Worm (Caenorhabditis elegans) whole organism, mixed stage, embryonic: ENCODE measurements around the gene F42A9.11.

Source experiments
- bed-3 ChIP-seq: fragments of 200-800 bp; sonication (Bioruptor generic); optimal IDR thresholded peaks from 3 replicates; lab custom pipeline; 2018; ENCODE audit warnings: mild to moderate bottlenecking, missing genetic modification characterization, moderate library complexity, missing compliant biosample characterization
- blmp-1 ChIP-seq: fragments of 150-350 bp; optimal IDR thresholded peaks from 2 replicates; lab custom pipeline; 2014; ENCODE audit warnings: missing biosample characterization, missing genetic modification characterization
- ceh-39 ChIP-seq: fragments of 150-350 bp; optimal IDR thresholded peaks from 2 replicates; lab custom pipeline; 2014; ENCODE audit warnings: missing biosample characterization, missing genetic modification characterization
- ceh-43 ChIP-seq: fragments of 200-800 bp; sonication (Bioruptor generic); optimal IDR thresholded peaks from 2 replicates; lab custom pipeline; 2018; ENCODE audit warnings: mild to moderate bottlenecking, missing genetic modification characterization, moderate library complexity, missing compliant biosample characterization
- ceh-83 ChIP-seq: fragments of 200-800 bp; sonication (Bioruptor generic); optimal IDR thresholded peaks from 2 replicates; lab custom pipeline; 2018; ENCODE audit warnings: mild to moderate bottlenecking, missing genetic modification characterization, missing compliant biosample characterization
- drap-1 ChIP-seq: fragments of 200-800 bp; sonication (Bioruptor generic); optimal IDR thresholded peaks from 3 replicates; lab custom pipeline; 2018; ENCODE audit warnings: mild to moderate bottlenecking, missing genetic modification characterization, missing compliant biosample characterization
- elt-1 ChIP-seq: sonication (generic microtip); optimal IDR thresholded peaks from 2 replicates; lab custom pipeline; 2017; ENCODE audit warnings: missing genetic modification characterization, mild to moderate bottlenecking, missing compliant biosample characterization, antibody characterized with exemption, moderate library complexity, borderline replicate concordance; ENCODE audit not compliant: insufficient read depth
- elt-3 ChIP-seq: fragments of 150-350 bp; optimal IDR thresholded peaks from 2 replicates; lab custom pipeline; 2014; ENCODE audit warnings: missing biosample characterization, missing genetic modification characterization
- flh-1 ChIP-seq: fragments of 200-800 bp; sonication (Bioruptor generic); optimal IDR thresholded peaks from 2 replicates; lab custom pipeline; 2018; ENCODE audit warnings: mild to moderate bottlenecking, missing genetic modification characterization, moderate library complexity, missing compliant biosample characterization
- ham-2 ChIP-seq: fragments of 200-800 bp; sonication (Bioruptor generic); optimal IDR thresholded peaks from 2 replicates; lab custom pipeline; 2018; ENCODE audit warnings: mild to moderate bottlenecking, missing genetic modification characterization, missing compliant biosample characterization
- hlh-1 ChIP-seq: fragments of 150-350 bp; optimal IDR thresholded peaks from 2 replicates; lab custom pipeline; 2014; ENCODE audit warnings: missing biosample characterization, missing genetic modification reagents, missing genetic modification characterization
- lin-13 ChIP-seq: fragments of 150-350 bp; optimal IDR thresholded peaks from 2 replicates; lab custom pipeline; 2014; ENCODE audit warnings: missing biosample characterization, missing genetic modification characterization
- lin-32 ChIP-seq: fragments of 200-800 bp; sonication (Bioruptor generic); optimal IDR thresholded peaks from 2 replicates; lab custom pipeline; 2018; ENCODE audit warnings: mild to moderate bottlenecking, missing genetic modification characterization, missing compliant biosample characterization
- lsy-2 ChIP-seq: fragments of 150-350 bp; optimal IDR thresholded peaks from 2 replicates; lab custom pipeline; 2014; ENCODE audit warnings: missing biosample characterization, missing genetic modification characterization
- mab-5 ChIP-seq: fragments of 150-350 bp; optimal IDR thresholded peaks from 2 replicates; lab custom pipeline; 2014; ENCODE audit warnings: missing biosample characterization, missing genetic modification characterization
- mep-1 ChIP-seq: fragments of 150-350 bp; optimal IDR thresholded peaks from 2 replicates; lab custom pipeline; 2017; ENCODE audit warnings: missing biosample characterization, missing genetic modification reagents, missing genetic modification characterization, inconsistent platforms
- mls-2 ChIP-seq: sonication (generic microtip); optimal IDR thresholded peaks from 2 replicates; lab custom pipeline; 2016; ENCODE audit warnings: mild to moderate bottlenecking, missing genetic modification characterization, moderate library complexity, missing compliant biosample characterization
- nhr-2 ChIP-seq: fragments of 150-350 bp; optimal IDR thresholded peaks from 2 replicates; lab custom pipeline; 2014; ENCODE audit warnings: missing biosample characterization, missing genetic modification characterization
- nhr-237 ChIP-seq: fragments of 150-350 bp; optimal IDR thresholded peaks from 2 replicates; lab custom pipeline; 2014; ENCODE audit warnings: missing biosample characterization, missing genetic modification characterization
- nhr-28 ChIP-seq: fragments of 150-350 bp; optimal IDR thresholded peaks from 2 replicates; lab custom pipeline; 2014; ENCODE audit warnings: missing biosample characterization, missing genetic modification characterization
- pha-4 ChIP-seq: fragments of 150-350 bp; optimal IDR thresholded peaks from 2 replicates; lab custom pipeline; 2018; ENCODE audit warnings: missing biosample characterization, missing genetic modification reagents, missing genetic modification characterization
- sem-2 ChIP-seq: fragments of 200-800 bp; sonication (Bioruptor generic); optimal IDR thresholded peaks from 2 replicates; lab custom pipeline; 2018; ENCODE audit warnings: mild to moderate bottlenecking, missing genetic modification characterization, missing compliant biosample characterization
- snpc-4 ChIP-seq: fragments of 150-350 bp; optimal IDR thresholded peaks from 2 replicates; lab custom pipeline; 2014; ENCODE audit warnings: missing biosample characterization, missing genetic modification characterization
- tbx-8 ChIP-seq: fragments of 200-800 bp; sonication (Bioruptor generic); optimal IDR thresholded peaks from 2 replicates; lab custom pipeline; 2018; ENCODE audit warnings: mild to moderate bottlenecking, missing genetic modification characterization, moderate library complexity, missing compliant biosample characterization
- unc-120 ChIP-seq: sonication (generic microtip); optimal IDR thresholded peaks from 2 replicates; lab custom pipeline; 2017; ENCODE audit warnings: missing genetic modification characterization, missing compliant biosample characterization; ENCODE audit not compliant: poor library complexity, severe bottlenecking
- unc-39 ChIP-seq: fragments of 150-350 bp; optimal IDR thresholded peaks from 2 replicates; lab custom pipeline; 2014; ENCODE audit warnings: missing biosample characterization, missing genetic modification characterization
- unc-62 ChIP-seq: fragments of 150-350 bp; optimal IDR thresholded peaks from 2 replicates; lab custom pipeline; 2014; ENCODE audit warnings: missing biosample characterization, missing genetic modification reagents, missing genetic modification characterization
- zip-8 ChIP-seq: fragments of 150-350 bp; optimal IDR thresholded peaks from 2 replicates; lab custom pipeline; 2014; ENCODE audit warnings: missing biosample characterization, missing genetic modification characterization

Gene F42A9.11

DNA sequence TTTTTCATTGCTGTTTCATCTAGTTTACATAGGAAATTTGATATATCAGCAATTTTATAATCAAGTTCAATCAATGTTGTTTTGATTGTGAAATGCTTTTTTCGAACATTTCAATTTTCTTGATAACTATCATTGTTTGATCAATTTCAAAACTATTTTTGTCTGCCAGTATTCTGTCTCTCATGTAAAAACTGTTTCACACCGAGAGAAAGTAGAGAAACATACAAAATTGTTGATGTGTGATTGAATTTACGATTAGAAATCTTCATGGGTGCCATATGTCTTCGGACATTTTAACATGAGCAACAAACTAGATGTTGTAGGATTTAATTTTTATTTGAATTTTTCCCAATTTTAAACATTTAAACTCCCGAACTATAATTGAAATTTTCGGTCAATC, 23.3 kb downstream of the F42A9.11 start, which contains the start of gene C49C8.2:
Gene C49C8.2 (plus strand): TSS at position 393 of the 400 bp plus-strand sequence.
- TF ChIP-seq lsy-2 (tag; lab: Kevin White, UChicago) (no peak), nhr-2 (tag; lab: Kevin White, UChicago) (no peak), ham-2 (GFP tag; lab: Kevin White, UChicago) (no peak), elt-3 (tag; lab: Kevin White, UChicago) (no peak), mab-5 (tag; lab: Kevin White, UChicago) (no peak), unc-120 (tag; lab: Kevin White, UChicago) (no peak)

DNA sequence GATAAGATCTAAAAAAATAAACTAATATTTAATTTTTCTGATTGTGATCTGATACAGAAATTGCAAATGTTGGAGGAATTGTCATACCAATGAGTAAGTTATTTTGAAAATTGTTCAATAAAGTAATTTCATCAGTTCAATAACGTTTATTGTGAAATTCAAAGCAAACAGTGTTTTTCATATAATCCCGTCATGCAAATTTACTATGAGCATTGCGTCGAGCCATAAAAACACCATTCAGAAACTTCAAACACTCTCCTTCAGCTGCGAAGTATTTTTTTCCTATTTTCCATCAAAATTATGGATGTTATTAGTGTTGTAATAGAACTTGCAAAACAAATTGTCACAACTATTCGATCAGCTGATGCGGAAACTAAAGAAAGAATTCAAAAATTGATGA, 24.4 kb downstream of the F42A9.11 start, which contains the start of gene C49C8.8:
Gene C49C8.8 (plus strand): TSS at position 301 of the 400 bp plus-strand sequence.
- TF ChIP-seq snpc-4 (tag; lab: Kevin White, UChicago): no peak
- no peak for TF ChIP-seq lin-13 (tag; lab: Kevin White, UChicago)
- TF ChIP-seq elt-1 (tag; lab: Kevin White, UChicago): no peak
- no peak for TF ChIP-seq nhr-28 (tag; lab: Kevin White, UChicago)
- no peak for TF ChIP-seq unc-62 (GFP tag; lab: Kevin White, UChicago)
- TF ChIP-seq mab-5 (tag; lab: Kevin White, UChicago): no peak
- no peak for TF ChIP-seq mls-2

DNA sequence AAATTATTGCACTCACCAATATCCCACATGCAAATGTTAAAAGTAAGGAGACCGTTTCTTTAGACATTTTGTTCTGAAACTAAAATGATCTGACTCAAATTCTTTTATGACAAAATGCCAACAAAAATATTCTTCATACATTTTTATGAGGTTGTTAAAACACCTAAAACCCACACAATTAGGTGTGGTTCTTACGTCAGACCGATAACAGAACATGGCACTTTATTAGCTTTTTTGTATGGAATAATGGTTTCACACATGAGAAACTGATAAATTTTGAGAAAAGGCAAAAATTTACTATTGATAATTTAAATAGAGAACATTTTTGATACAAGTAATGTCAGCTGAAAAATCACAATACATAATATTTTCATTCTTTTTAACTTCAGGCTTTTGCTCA, 26.2 kb downstream of the F42A9.11 start, which contains the start of gene C49C8.5:
Gene C49C8.5 (minus strand): TSS at position 73 of the 400 bp plus-strand sequence.
- TF ChIP-seq nhr-237 (tag; lab: Kevin White, UChicago) (no peak), flh-1 (GFP tag; lab: Kevin White, UChicago) (no peak), elt-3 (tag; lab: Kevin White, UChicago) (no peak), sem-2 (GFP tag; lab: Kevin White, UChicago) (no peak), bed-3 (no peak), mls-2 (no peak), tbx-8 (GFP tag; lab: Kevin White, UChicago) (no peak), ham-2 (GFP tag; lab: Kevin White, UChicago) (no peak), ceh-83 (no peak), ceh-43 (GFP tag; lab: Kevin White, UChicago) (no peak), snpc-4 (tag; lab: Kevin White, UChicago) (no peak), hlh-1 (tag; lab: Kevin White, UChicago) (no peak), lsy-2 (tag; lab: Kevin White, UChicago) (no peak), unc-120 (tag; lab: Kevin White, UChicago) (no peak), elt-1 (tag; lab: Kevin White, UChicago) (no peak), lin-32 (no peak), pha-4 (tag; lab: Kevin White, UChicago) (no peak), ceh-39 (no peak), unc-39 (no peak), drap-1 (GFP tag; lab: Kevin White, UChicago) (no peak)

DNA sequence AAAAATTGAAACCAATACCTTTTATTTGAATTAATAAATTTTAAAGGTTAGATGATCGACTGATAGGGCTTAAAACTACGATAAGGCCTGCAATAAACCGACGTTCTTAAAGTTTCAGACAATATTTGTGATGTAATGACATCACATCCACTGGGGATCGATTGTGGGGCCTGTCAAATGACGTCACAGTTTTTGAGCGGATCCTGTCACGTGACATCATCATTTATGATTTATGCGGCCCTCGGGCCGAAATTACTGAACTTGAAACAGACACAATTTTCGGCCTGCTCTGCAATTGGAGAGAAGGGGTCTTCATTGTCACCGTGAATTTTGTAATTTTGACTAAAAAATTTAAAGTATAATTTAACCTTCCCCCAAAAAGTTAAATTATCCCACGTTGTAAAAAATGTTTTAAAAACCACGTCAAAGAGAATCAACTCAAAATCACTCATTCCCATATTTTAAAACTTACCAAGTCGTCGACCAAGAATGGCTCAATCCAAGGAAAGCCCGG, 26.7 kb downstream of the F42A9.11 start, which contains the start of gene C49C8.1:
Gene C49C8.1 (plus strand): TSS at position 464 of the 514 bp plus-strand sequence.
- peak; percentile 92 for TF ChIP-seq zip-8 (tag; lab: Kevin White, UChicago)
- TF ChIP-seq ham-2 (GFP tag; lab: Kevin White, UChicago): no peak
- TF ChIP-seq pha-4 (tag; lab: Kevin White, UChicago): no peak
- TF ChIP-seq ceh-43 (GFP tag; lab: Kevin White, UChicago): no peak
- TF ChIP-seq hlh-1 (tag; lab: Kevin White, UChicago): no peak

DNA sequence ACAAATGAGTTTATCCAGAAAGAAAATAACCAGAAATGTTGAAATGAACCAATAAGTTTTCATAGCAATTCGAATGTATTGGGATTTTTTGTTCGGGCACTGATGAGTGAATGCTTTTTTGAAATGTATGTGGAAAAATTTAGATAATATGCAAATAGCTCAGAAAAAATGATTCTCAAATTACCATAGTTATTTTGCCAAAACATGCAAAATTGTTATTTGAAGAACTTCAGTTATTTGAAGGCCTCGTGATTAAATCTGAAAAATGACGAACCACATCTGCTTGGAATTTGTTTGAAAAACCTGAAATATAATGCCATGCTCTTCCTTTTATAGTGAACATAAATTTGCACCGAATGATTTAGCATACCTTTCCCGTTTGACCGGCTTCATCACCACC, 30.7 kb downstream of the F42A9.11 start, which contains the start of gene C49C8.6:
Gene C49C8.6 (minus strand): TSS at position 101 of the 400 bp plus-strand sequence.
- TF ChIP-seq drap-1 (GFP tag; lab: Kevin White, UChicago): no peak
- TF ChIP-seq mls-2: no peak
- TF ChIP-seq ceh-43 (GFP tag; lab: Kevin White, UChicago): no peak
- TF ChIP-seq blmp-1 (tag; lab: Kevin White, UChicago): no peak
- TF ChIP-seq unc-39: no peak
- no peak for TF ChIP-seq sem-2 (GFP tag; lab: Kevin White, UChicago)
- TF ChIP-seq ceh-39: no peak
- no peak for TF ChIP-seq mep-1
- TF ChIP-seq elt-3 (tag; lab: Kevin White, UChicago): no peak
- TF ChIP-seq lin-32: no peak
- TF ChIP-seq unc-62 (GFP tag; lab: Kevin White, UChicago): no peak
